Fruit fly (Drosophila melanogaster): ENCODE measurements around the gene CG31817.

- TF ChIP-seq insv (optimal IDR thresholded peaks at IDR 0.05) (no peak), h (optimal IDR thresholded peaks at IDR 0.05) (no peak), Myc (optimal IDR thresholded peaks at IDR 0.05) (no peak)
These were observed 34.9 kb downstream of the CG31817 start, which contains the start of gene GMF for dm6 chr2L:16302773-16303279.

All from Kc167 (cell line).